Worm (Caenorhabditis elegans): ENCODE data around the gene cnp-3.

cnp-3 gene

ce11 chrX:17100656-17101055 lies 37.3 kb downstream of the cnp-3 start, which contains the start of gene lido-2:
lido-2 (minus strand) TSS chrX:17100756.
- TF ChIP-seq sptf-2 (GFP tag; optimal IDR thresholded peaks at IDR 0.05): no peak
- TF ChIP-seq unc-130 (GFP tag; optimal IDR thresholded peaks at IDR 0.05): no peak
- TF ChIP-seq cebp-1 (GFP tag; IDR thresholded peaks at IDR 0.05): no peak
- TF ChIP-seq cebp-1 (tag; optimal IDR thresholded peaks at IDR 0.05): no peak
- no peak for TF ChIP-seq zim-3 (tag; optimal IDR thresholded peaks at IDR 0.05)
- no peak for TF ChIP-seq nfyb-1 (GFP tag; IDR thresholded peaks at IDR 0.05)
- TF ChIP-seq snpc-1.3 (tag; optimal IDR thresholded peaks at IDR 0.05; ENCODE audit: insufficient read depth): no peak
- TF ChIP-seq lin-35 (GFP tag; optimal IDR thresholded peaks at IDR 0.05): no peak
- TF ChIP-seq ets-4 (GFP tag; optimal IDR thresholded peaks at IDR 0.05): no peak
- TF ChIP-seq B0019.2 (GFP tag; conservative IDR thresholded peaks at IDR 0.05): no peak
- TF ChIP-seq F37B4.10 (GFP tag; IDR thresholded peaks at IDR 0.05): no peak
- TF ChIP-seq hlh-26 (GFP tag; conservative IDR thresholded peaks at IDR 0.05): no peak
- TF ChIP-seq ceh-58 (GFP tag; IDR thresholded peaks at IDR 0.05): no peak
- TF ChIP-seq B0261.1 (tag; optimal IDR thresholded peaks at IDR 0.05): no peak
- no peak for TF ChIP-seq F52B5.7 (tag; optimal IDR thresholded peaks at IDR 0.05)
- no peak for TF ChIP-seq lsl-1 (GFP tag; optimal IDR thresholded peaks at IDR 0.05)
- no peak for TF ChIP-seq xnd-1 (tag; optimal IDR thresholded peaks at IDR 0.05)
- TF ChIP-seq lsy-27 (tag; optimal IDR thresholded peaks at IDR 0.05; ENCODE audit: borderline replicate concordance, insufficient read depth): no peak

ce11 chrX:17096508-17097234 lies 41.2 kb downstream of the cnp-3 start, which contains the start of gene lido-1:
lido-1 (minus strand) TSS chrX:17096558.
- no peak for TF ChIP-seq egrh-3 (GFP tag; IDR thresholded peaks at IDR 0.05)
- TF ChIP-seq somi-1 (GFP tag; optimal IDR thresholded peaks at IDR 0.05): no peak
- no peak for TF ChIP-seq F23B12.7 (tag; optimal IDR thresholded peaks at IDR 0.05; ENCODE audit: insufficient read depth)
- no peak for TF ChIP-seq ceh-91 (GFP tag; IDR thresholded peaks at IDR 0.05)
- TF ChIP-seq aptf-2 (GFP tag; conservative IDR thresholded peaks at IDR 0.05): no peak
- no peak for TF ChIP-seq fkh-3 (tag; optimal IDR thresholded peaks at IDR 0.05)
- no peak for TF ChIP-seq ztf-3 (GFP tag; optimal IDR thresholded peaks at IDR 0.05)
- no peak for TF ChIP-seq F52B5.7 (tag; optimal IDR thresholded peaks at IDR 0.05)
- TF ChIP-seq Y67H2A.10 (GFP tag; conservative IDR thresholded peaks at IDR 0.05): no peak
- no peak for TF ChIP-seq mes-4 (tag; optimal IDR thresholded peaks at IDR 0.05)
- TF ChIP-seq attf-3 (GFP tag; conservative IDR thresholded peaks at IDR 0.05): no peak

- TF ChIP-seq ccch-3 (GFP tag; optimal IDR thresholded peaks at IDR 0.05): no peak
- no peak for TF ChIP-seq ZK185.1 (tag; optimal IDR thresholded peaks at IDR 0.05; ENCODE audit: poor library complexity, severe bottlenecking)
- TF ChIP-seq atf-7 (tag; optimal IDR thresholded peaks at IDR 0.05): no peak
- TF ChIP-seq lin-54 (GFP tag; optimal IDR thresholded peaks at IDR 0.05): no peak
- TF ChIP-seq lin-35 (GFP tag; optimal IDR thresholded peaks at IDR 0.05): no peak
- no peak for TF ChIP-seq ceh-79 (tag; optimal IDR thresholded peaks at IDR 0.05)
- TF ChIP-seq fkh-3 (tag; optimal IDR thresholded peaks at IDR 0.05): no peak
- TF ChIP-seq dpff-1 (tag; optimal IDR thresholded peaks at IDR 0.05): no peak
- no peak for TF ChIP-seq snpc-3.4 (tag; optimal IDR thresholded peaks at IDR 0.05)
- TF ChIP-seq egl-18 (GFP tag; IDR thresholded peaks at IDR 0.05): no peak
These were observed 44.7 kb downstream of the cnp-3 start, which contains the start of gene C08A9.3 for ce11 chrX:17093199-17093598. C08A9.3 (minus strand) TSS chrX:17093299.

Measured in whole organism, young adult.